Fruit fly (Drosophila melanogaster): Measurements from ENCODE around the gene CG42830.
A peak's percentile ranks its signal among the peaks of the same experiment; 100 is the strongest.

DNA sequence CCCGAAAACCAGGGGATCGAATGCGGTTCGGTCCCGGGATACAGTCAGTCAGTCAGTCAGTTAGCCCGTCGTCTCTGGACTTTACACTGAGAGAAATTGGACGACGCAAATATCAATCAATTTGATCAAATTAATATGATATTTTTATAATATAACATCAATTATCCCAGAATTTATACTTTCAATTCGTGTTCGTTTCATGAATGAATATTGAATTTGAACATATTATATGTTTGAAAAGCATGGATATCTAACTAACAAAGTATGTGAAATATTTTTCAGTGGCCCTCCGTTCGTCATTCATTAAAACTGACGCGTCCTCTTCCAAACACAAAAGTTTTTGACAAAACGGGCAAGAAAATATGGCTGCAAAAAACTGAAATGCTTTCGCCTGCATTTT, 30.5 kb downstream of the CG42830 start:
- no peak for TF ChIP-seq CG2875 (GFP tag; optimal IDR thresholded peaks at IDR 0.05)
- TF ChIP-seq da (GFP tag; optimal IDR thresholded peaks at IDR 0.05), result no peak
- TF ChIP-seq CG16779 (GFP tag; IDR thresholded peaks at IDR 0.05), result no peak
- no peak for TF ChIP-seq lmd (GFP tag; IDR thresholded peaks at IDR 0.05)
- TF ChIP-seq CG12391 (tag; optimal IDR thresholded peaks at IDR 0.05), result peak; percentile 2
- TF ChIP-seq usp (GFP tag; optimal IDR thresholded peaks at IDR 0.05), result no peak

All from whole organism, embryonic.